Fruit fly (Drosophila melanogaster) whole organism, embryonic: ENCODE data around the gene Ppat-Dpck.
A peak's percentile ranks its signal among the peaks of the same experiment; 100 is the strongest.

Experiments used
- CG11560 ChIP-seq: fragments of 200-800 bp; sonication (Bioruptor generic); IDR thresholded peaks from 3 replicates; pipeline ENCODE4 v1.3.6; 2022; ENCODE audit warnings: missing biosample characterization, missing genetic modification characterization
- CG12299 ChIP-seq: fragments of 200-800 bp; sonication (Bioruptor generic); optimal IDR thresholded peaks from 2 replicates; lab custom pipeline; 2018; ENCODE audit warnings: missing biosample characterization, mild to moderate bottlenecking, missing genetic modification characterization
- CG13296 ChIP-seq: fragments of 200-800 bp; sonication (Bioruptor generic); optimal IDR thresholded peaks from 3 replicates; lab custom pipeline; 2018; ENCODE audit warnings: missing biosample characterization, mild to moderate bottlenecking, missing genetic modification characterization
- CG13894 ChIP-seq: fragments of 200-800 bp; sonication (Bioruptor generic); optimal IDR thresholded peaks from 3 replicates; lab custom pipeline; 2018; ENCODE audit warnings: missing biosample characterization, mild to moderate bottlenecking, missing genetic modification characterization, moderate library complexity
- CG15479 ChIP-seq: fragments of 200-800 bp; sonication (Bioruptor generic); optimal IDR thresholded peaks from 3 replicates; lab custom pipeline; 2019; ENCODE audit warnings: missing biosample characterization, mild to moderate bottlenecking, missing genetic modification characterization, moderate library complexity
- CG17568 ChIP-seq: fragments of 200-800 bp; sonication (Bioruptor generic); optimal IDR thresholded peaks from 2 replicates; lab custom pipeline; 2018; ENCODE audit warnings: missing biosample characterization, mild to moderate bottlenecking, missing genetic modification characterization, moderate library complexity
- CG17829 ChIP-seq: fragments of 200-800 bp; optimal IDR thresholded peaks from 2 replicates; lab custom pipeline; 2019; ENCODE audit warnings: missing biosample characterization, mild to moderate bottlenecking, missing genetic modification characterization, moderate library complexity
- CG18262 ChIP-seq: fragments of 200-800 bp; optimal IDR thresholded peaks from 3 replicates; lab custom pipeline; 2019; ENCODE audit warnings: missing biosample characterization, mild to moderate bottlenecking, missing genetic modification characterization, moderate library complexity
- CG2199 ChIP-seq: fragments of 200-800 bp; sonication (Bioruptor generic); IDR thresholded peaks from 3 replicates; pipeline ENCODE4 v1.3.6; 2022; ENCODE audit warnings: missing biosample characterization, missing genetic modification characterization
- CG2889 ChIP-seq: fragments of 200-800 bp; sonication (Bioruptor generic); IDR thresholded peaks from 3 replicates; pipeline ENCODE4 v1.3.6; 2022; ENCODE audit warnings: missing biosample characterization, missing genetic modification characterization
- CG32772 ChIP-seq: fragments of 200-800 bp; sonication (Bioruptor generic); IDR thresholded peaks from 2 replicates; pipeline ENCODE4 v1.3.6; 2022; ENCODE audit warnings: missing biosample characterization, missing genetic modification characterization
- CG3407 ChIP-seq: fragments of 200-800 bp; sonication (Bioruptor generic); optimal IDR thresholded peaks from 2 replicates; lab custom pipeline; 2018; ENCODE audit warnings: missing biosample characterization, mild to moderate bottlenecking, missing genetic modification characterization
- CG34422 ChIP-seq: fragments of 200-800 bp; sonication (Bioruptor generic); IDR thresholded peaks from 3 replicates; pipeline ENCODE4 v1.3.6; 2022; ENCODE audit warnings: missing biosample characterization, missing genetic modification characterization
- CG4282 ChIP-seq: fragments of 200-800 bp; sonication (Bioruptor generic); optimal IDR thresholded peaks from 2 replicates; lab custom pipeline; 2016; ENCODE audit warnings: missing biosample characterization, missing genetic modification characterization
- CG4820 ChIP-seq: fragments of 200-800 bp; sonication (Bioruptor generic); optimal IDR thresholded peaks from 3 replicates; lab custom pipeline; 2016; ENCODE audit warnings: missing biosample characterization, missing genetic modification characterization
- CG6791 ChIP-seq: fragments of 200-800 bp; sonication (Bioruptor generic); IDR thresholded peaks from 3 replicates; pipeline ENCODE4 v1.3.6; 2022; ENCODE audit warnings: missing biosample characterization, missing genetic modification characterization; ENCODE audit not compliant: partially characterized antibody
- CG8089 ChIP-seq: fragments of 200-800 bp; sonication (Bioruptor generic); optimal IDR thresholded peaks from 3 replicates; lab custom pipeline; 2016; ENCODE audit warnings: missing biosample characterization, missing genetic modification characterization
- Chrac-16 ChIP-seq: fragments of 200-800 bp; sonication (Bioruptor generic); optimal IDR thresholded peaks from 3 replicates; lab custom pipeline; 2016; ENCODE audit warnings: missing biosample characterization, missing genetic modification characterization
- Dbx ChIP-seq: fragments of 200-800 bp; sonication (Bioruptor generic); IDR thresholded peaks from 3 replicates; pipeline ENCODE4 v1.3.6; 2022; ENCODE audit warnings: missing biosample characterization, missing genetic modification characterization
- Dek ChIP-seq: fragments of 200-800 bp; sonication (Bioruptor generic); optimal IDR thresholded peaks from 3 replicates; lab custom pipeline; 2019; ENCODE audit warnings: missing biosample characterization, mild to moderate bottlenecking, missing genetic modification characterization, moderate library complexity
- Dip2 ChIP-seq: fragments of 200-800 bp; sonication (Bioruptor generic); IDR thresholded peaks from 2 replicates; pipeline ENCODE4 v1.3.6; 2022; ENCODE audit warnings: missing biosample characterization, missing genetic modification characterization
- Dip3 ChIP-seq: fragments of 200-800 bp; sonication (Bioruptor generic); optimal IDR thresholded peaks from 3 replicates; lab custom pipeline; 2016; ENCODE audit warnings: missing biosample characterization, missing genetic modification characterization
- Ets97D ChIP-seq: fragments of 200-800 bp; sonication (Bioruptor generic); optimal IDR thresholded peaks from 3 replicates; lab custom pipeline; 2016; ENCODE audit warnings: missing biosample characterization, missing genetic modification characterization
- H15 ChIP-seq: fragments of 200-800 bp; sonication (Bioruptor generic); IDR thresholded peaks from 3 replicates; pipeline ENCODE4 v1.3.6; 2022; ENCODE audit warnings: missing biosample characterization, missing genetic modification characterization
- Hmx ChIP-seq: fragments of 200-800 bp; sonication (Bioruptor generic); optimal IDR thresholded peaks from 2 replicates; lab custom pipeline; 2016; ENCODE audit warnings: missing biosample characterization, missing genetic modification characterization
- Hr3 ChIP-seq: fragments of 200-800 bp; sonication (Bioruptor generic); optimal IDR thresholded peaks from 3 replicates; lab custom pipeline; 2016; ENCODE audit warnings: missing biosample characterization, missing genetic modification characterization
- Hr51 ChIP-seq, 2 experiments: fragments of 200-800 bp; sonication (Bioruptor generic); optimal IDR thresholded peaks; 2 replicates in 1 of 2; 3 replicates in 1 of 2; lab custom pipeline; 2016 to 2018; ENCODE audit warnings: missing biosample characterization in 2 of 2, missing genetic modification characterization in 2 of 2, mild to moderate bottlenecking in 1 of 2, moderate library complexity in 1 of 2
- Jarid2 ChIP-seq: fragments of 200-800 bp; sonication (Bioruptor generic); optimal IDR thresholded peaks from 3 replicates; lab custom pipeline; 2017; ENCODE audit warnings: mild to moderate bottlenecking, missing biosample characterization, missing genetic modification reagents, missing genetic modification characterization
- Lhr ChIP-seq: fragments of 200-800 bp; sonication (Bioruptor generic); optimal IDR thresholded peaks from 3 replicates; lab custom pipeline; 2017; ENCODE audit warnings: mild to moderate bottlenecking, missing biosample characterization, missing genetic modification reagents, missing genetic modification characterization
- Med ChIP-seq: fragments of 200-800 bp; sonication (Bioruptor generic); peaks from one replicate; lab custom pipeline; 2016; ENCODE audit warnings: missing biosample characterization, missing genetic modification characterization, mild to moderate bottlenecking, inconsistent platforms, moderate library complexity
- NfI ChIP-seq: fragments of 200-800 bp; sonication (Bioruptor generic); optimal IDR thresholded peaks from 3 replicates; lab custom pipeline; 2018; ENCODE audit warnings: missing biosample characterization, mild to moderate bottlenecking, missing genetic modification characterization, moderate library complexity
- Oaz ChIP-seq: fragments of 200-800 bp; sonication (Bioruptor generic); IDR thresholded peaks from 2 replicates; pipeline ENCODE4 v1.3.6; 2022; ENCODE audit warnings: missing biosample characterization, missing genetic modification characterization
- Opbp ChIP-seq: fragments of 200-800 bp; sonication (Bioruptor generic); IDR thresholded peaks from 3 replicates; pipeline ENCODE4 v1.3.6; 2022; ENCODE audit warnings: missing biosample characterization, missing genetic modification characterization; ENCODE audit not compliant: partially characterized antibody
- Ssrp ChIP-seq: fragments of 200-800 bp; sonication (Bioruptor generic); optimal IDR thresholded peaks from 2 replicates; lab custom pipeline; 2018; ENCODE audit warnings: missing biosample characterization, mild to moderate bottlenecking, missing genetic modification characterization, moderate library complexity
- ap ChIP-seq: fragments of 200-800 bp; sonication (Bioruptor generic); IDR thresholded peaks from 2 replicates; pipeline ENCODE4 v1.3.6; 2022; ENCODE audit warnings: missing biosample characterization, missing genetic modification characterization
- ase ChIP-seq: fragments of 200-800 bp; sonication (Bioruptor generic); IDR thresholded peaks from 3 replicates; pipeline ENCODE4 v1.3.6; 2022; ENCODE audit warnings: missing biosample characterization, missing genetic modification characterization
- chinmo ChIP-seq: fragments of 200-800 bp; sonication (Bioruptor generic); IDR thresholded peaks from 4 replicates; pipeline ENCODE4 v1.3.6; 2022; ENCODE audit warnings: missing biosample characterization, missing genetic modification characterization; ENCODE audit not compliant: partially characterized antibody
- croc ChIP-seq: fragments of 200-800 bp; sonication (Bioruptor generic); conservative IDR thresholded peaks from 3 replicates; pipeline ENCODE4 v1.3.6; 2022; ENCODE audit warnings: missing biosample characterization, missing genetic modification characterization
- esg ChIP-seq: fragments of 200-800 bp; sonication (Bioruptor generic); conservative IDR thresholded peaks from 2 replicates; pipeline ENCODE4 v1.3.6; 2022; ENCODE audit warnings: missing biosample characterization, missing genetic modification characterization
- fd3F ChIP-seq: fragments of 200-800 bp; sonication (Bioruptor generic); optimal IDR thresholded peaks from 2 replicates; lab custom pipeline; 2018; ENCODE audit warnings: missing biosample characterization, mild to moderate bottlenecking, missing genetic modification characterization, moderate library complexity
- fu2 ChIP-seq: fragments of 200-800 bp; sonication (Bioruptor generic); optimal IDR thresholded peaks from 2 replicates; lab custom pipeline; 2016; ENCODE audit warnings: missing biosample characterization, missing genetic modification characterization
- grau ChIP-seq: fragments of 200-800 bp; optimal IDR thresholded peaks from 3 replicates; lab custom pipeline; 2019; ENCODE audit warnings: missing biosample characterization, mild to moderate bottlenecking, missing genetic modification characterization, moderate library complexity
- ken ChIP-seq: fragments of 200-800 bp; sonication (Bioruptor generic); IDR thresholded peaks from 3 replicates; pipeline ENCODE4 v1.3.6; 2022; ENCODE audit warnings: missing biosample characterization, missing genetic modification characterization
- knrl ChIP-seq: fragments of 200-800 bp; sonication (Bioruptor generic); IDR thresholded peaks from 3 replicates; pipeline ENCODE4 v1.3.6; 2022; ENCODE audit warnings: missing biosample characterization, missing genetic modification characterization; ENCODE audit not compliant: partially characterized antibody
- lilli ChIP-seq: fragments of 200-800 bp; sonication (Bioruptor generic); optimal IDR thresholded peaks from 3 replicates; lab custom pipeline; 2016; ENCODE audit warnings: missing biosample characterization, missing genetic modification characterization
- mld ChIP-seq: fragments of 200-800 bp; sonication (Bioruptor generic); IDR thresholded peaks from 3 replicates; pipeline ENCODE4 v1.3.6; 2022; ENCODE audit warnings: missing biosample characterization, missing genetic modification characterization; ENCODE audit not compliant: partially characterized antibody
- otp ChIP-seq: fragments of 200-800 bp; sonication (Bioruptor generic); IDR thresholded peaks from 3 replicates; pipeline ENCODE4, ENCODE4 v1.3.6; 2022; ENCODE audit warnings: missing biosample characterization, missing genetic modification characterization
- sima ChIP-seq: fragments of 200-800 bp; sonication (Bioruptor generic); optimal IDR thresholded peaks from 2 replicates; lab custom pipeline; 2016; ENCODE audit warnings: missing biosample characterization, missing genetic modification characterization
- sisA ChIP-seq: fragments of 200-800 bp; sonication (Bioruptor generic); IDR thresholded peaks from 2 replicates; pipeline ENCODE4 v1.3.6; 2022; ENCODE audit warnings: missing biosample characterization, missing genetic modification characterization
- tna ChIP-seq: fragments of 200-800 bp; sonication (Bioruptor generic); IDR thresholded peaks from 2 replicates; pipeline ENCODE4 v1.3.6; 2022; ENCODE audit warnings: missing biosample characterization, missing genetic modification characterization; ENCODE audit not compliant: partially characterized antibody

Gene Ppat-Dpck

DNA sequence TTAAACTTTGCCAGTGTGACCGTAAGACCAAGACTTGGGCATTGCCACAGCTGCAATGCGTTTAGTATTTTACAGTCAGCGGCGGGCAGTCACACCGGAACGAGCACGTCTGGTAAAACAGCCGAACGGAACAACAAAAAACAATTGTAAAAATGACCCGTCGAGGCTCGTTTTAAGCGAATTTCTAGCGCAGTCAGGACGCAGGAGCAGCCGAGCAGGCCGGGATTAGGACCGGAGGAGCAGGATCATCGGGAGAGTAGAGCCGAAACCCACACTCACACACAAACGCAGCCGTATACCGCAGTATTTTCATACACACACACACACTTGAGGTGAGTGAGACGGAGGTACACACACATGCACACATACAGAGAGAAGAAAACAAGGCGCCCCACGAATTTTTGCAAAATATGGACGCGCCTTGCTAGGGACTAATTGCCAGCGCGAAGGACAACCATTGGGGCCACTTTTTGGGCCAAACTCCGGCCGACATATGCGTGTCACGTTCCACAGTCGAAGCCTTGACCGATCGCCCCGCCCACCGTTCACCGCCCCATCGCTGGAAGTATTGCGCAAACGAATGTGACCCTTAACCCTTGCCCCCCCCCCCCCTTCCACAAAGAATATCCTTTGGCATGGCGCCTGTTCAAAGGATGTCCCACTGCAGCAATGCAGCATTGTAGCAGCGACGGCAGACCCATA lies 15.5 kb downstream of the Ppat-Dpck start, which contains the start of gene Usp47 (continued):
- TF ChIP-seq ap: no peak
- no peak for TF ChIP-seq CG8089 (GFP tag; lab: Kevin White, UChicago)
- TF ChIP-seq CG13894: peak; percentile 29
- no peak for TF ChIP-seq Hmx
- TF ChIP-seq CG32772 (GFP tag; lab: Robert Waterston, UW): no peak
- peak; percentile 16 for TF ChIP-seq CG12299
- no peak for TF ChIP-seq esg (GFP tag; lab: Robert Waterston, UW)
- TF ChIP-seq CG4820 (GFP tag; lab: Kevin White, UChicago): no peak
- TF ChIP-seq Ssrp: no peak
- no peak for TF ChIP-seq ken (GFP tag; lab: Robert Waterston, UW)
- no peak for TF ChIP-seq Dek
- no peak for TF ChIP-seq Dip2
- TF ChIP-seq Chrac-16: no peak
- no peak for TF ChIP-seq fd3F (GFP tag; lab: Kevin White, UChicago)
- TF ChIP-seq lilli (GFP tag; lab: Kevin White, UChicago): no peak
- TF ChIP-seq chinmo (GFP tag; lab: Robert Waterston, UW): no peak
- peak; percentile 59 for TF ChIP-seq Jarid2 (GFP tag; lab: Kevin White, UChicago)
- no peak for TF ChIP-seq Oaz
- TF ChIP-seq Dip3 (GFP tag; lab: Kevin White, UChicago): no peak
- no peak for TF ChIP-seq H15 (GFP tag; lab: Robert Waterston, UW)
- TF ChIP-seq sisA: no peak
- no peak for TF ChIP-seq CG11560
- peak; percentile 88 for TF ChIP-seq Med (GFP tag; lab: Kevin White, UChicago)
- TF ChIP-seq tna: no peak
- TF ChIP-seq CG2889: no peak
- no peak for TF ChIP-seq croc (GFP tag; lab: Robert Waterston, UW)
- TF ChIP-seq Lhr (GFP tag; lab: Kevin White, UChicago): no peak
- TF ChIP-seq mld (GFP tag; lab: Robert Waterston, UW): 0 out of 3 replicates have a peak, but pooled peaks have one; percentile 36
- TF ChIP-seq CG34422 (GFP tag; lab: Robert Waterston, UW): peak; percentile 84; the same call in 2 of the 3 replicates
- TF ChIP-seq Ets97D (GFP tag; lab: Kevin White, UChicago): peak; percentile 3
- TF ChIP-seq Hr3 (GFP tag; lab: Kevin White, UChicago): no peak
- no peak for TF ChIP-seq CG4282 (GFP tag; lab: Kevin White, UChicago)
- TF ChIP-seq sima (GFP tag; lab: Kevin White, UChicago): no peak
- TF ChIP-seq Hr51 (GFP tag; optimal IDR thresholded peaks at IDR 0.05; lab: Kevin White, UChicago): no peak
- no peak for TF ChIP-seq fu2 (GFP tag; lab: Kevin White, UChicago)
- TF ChIP-seq ase (GFP tag; lab: Robert Waterston, UW): no peak
- TF ChIP-seq Opbp (GFP tag; lab: Robert Waterston, UW): no peak
- no peak for TF ChIP-seq CG17829
- no peak for TF ChIP-seq CG15479 (GFP tag; lab: Kevin White, UChicago)
- TF ChIP-seq grau (tag; lab: Kevin White, UChicago): no peak
- no peak for TF ChIP-seq Dbx
- TF ChIP-seq CG17568 (GFP tag; lab: Kevin White, UChicago): no peak
- TF ChIP-seq otp (GFP tag; lab: Robert Waterston, UW): no peak
- no peak for TF ChIP-seq CG3407 (GFP tag; lab: Kevin White, UChicago)
- no peak for TF ChIP-seq CG13296
- TF ChIP-seq CG6791: 0 out of 3 replicates have a peak, but pooled peaks have one; percentile 31
- no peak for TF ChIP-seq NfI
- no peak for TF ChIP-seq knrl
- TF ChIP-seq CG18262 (tag; lab: Kevin White, UChicago): no peak
- TF ChIP-seq CG2199: no peak
